Worm (Caenorhabditis elegans) whole organism, L4 larva: ENCODE measurements around the gene ttbk-8.2.

Experiments used
- D1046.2 ChIP-seq: fragments of 200-800 bp; sonication (Bioruptor generic); IDR thresholded peaks from 2 replicates; pipeline ENCODE4 v1.3.6; 2022; ENCODE audit warnings: missing genetic modification characterization, missing compliant biosample characterization
- F10B5.3 ChIP-seq: sonication (generic microtip); optimal IDR thresholded peaks from 2 replicates; lab custom pipeline; 2016; ENCODE audit warnings: mild to moderate bottlenecking, missing genetic modification characterization, missing compliant biosample characterization
- F26F4.8 ChIP-seq: fragments of 200-800 bp; sonication (Bioruptor generic); conservative IDR thresholded peaks from 2 replicates; pipeline ENCODE4 v1.3.6; 2022; ENCODE audit warnings: missing genetic modification characterization, missing compliant biosample characterization
- F49E8.2 ChIP-seq: sonication (generic microtip); optimal IDR thresholded peaks from 2 replicates; lab custom pipeline; 2016; ENCODE audit warnings: missing compliant biosample characterization, mild to moderate bottlenecking, missing genetic modification characterization, borderline replicate concordance
- R02D3.7 ChIP-seq: fragments of 150-350 bp; sonication (generic microtip); optimal IDR thresholded peaks from 3 replicates; lab custom pipeline; 2014; ENCODE audit warnings: missing biosample characterization, missing genetic modification characterization
- T20F7.1 ChIP-seq: fragments of 200-800 bp; sonication (Bioruptor generic); optimal IDR thresholded peaks from 2 replicates; lab custom pipeline; 2018; ENCODE audit warnings: mild to moderate bottlenecking, missing genetic modification characterization, missing compliant biosample characterization
- Y105C5A.15 ChIP-seq: fragments of 200-800 bp; sonication (Bioruptor generic); IDR thresholded peaks from 2 replicates; pipeline ENCODE4 v1.3.6; 2022; ENCODE audit warnings: missing genetic modification characterization, missing compliant biosample characterization
- Y48G9A.11 ChIP-seq: fragments of 200-800 bp; sonication (Bioruptor generic); IDR thresholded peaks from 2 replicates; pipeline ENCODE4 v1.3.6; 2022; ENCODE audit warnings: missing genetic modification reagents, missing genetic modification characterization, missing compliant biosample characterization
- Y75B8A.6 ChIP-seq: fragments of 200-800 bp; sonication (Bioruptor generic); IDR thresholded peaks from 2 replicates; pipeline ENCODE4 v1.3.6; 2022; ENCODE audit warnings: missing genetic modification reagents, missing genetic modification characterization, missing compliant biosample characterization
- ZK337.2 ChIP-seq: fragments of 200-800 bp; sonication (Bioruptor generic); IDR thresholded peaks from 2 replicates; pipeline ENCODE4 v1.3.6; 2022; ENCODE audit warnings: missing genetic modification reagents, missing genetic modification characterization, missing compliant biosample characterization
- ZK546.5 ChIP-seq, 2 experiments: sonication (generic microtip); optimal IDR thresholded peaks; 2 replicates each; lab custom pipeline; 2017; ENCODE audit warnings: missing biosample characterization in 2 of 2, missing genetic modification characterization in 2 of 2
- ama-1 ChIP-seq: fragments of 150-350 bp; optimal IDR thresholded peaks from 2 replicates; lab custom pipeline; 2014; ENCODE audit warnings: inconsistent platforms, mixed read lengths
- ceh-28 ChIP-seq: fragments of 150-350 bp; optimal IDR thresholded peaks from 2 replicates; lab custom pipeline; 2014; ENCODE audit warnings: missing biosample characterization, missing genetic modification reagents, missing genetic modification characterization
- ceh-62 ChIP-seq: sonication (generic microtip); optimal IDR thresholded peaks from 2 replicates; lab custom pipeline; 2017; ENCODE audit warnings: missing biosample characterization, missing genetic modification characterization
- ceh-82 ChIP-seq: sonication (generic microtip); optimal IDR thresholded peaks from 2 replicates; lab custom pipeline; 2017; ENCODE audit warnings: missing biosample characterization, missing genetic modification characterization
- cey-2 ChIP-seq: sonication (generic microtip); optimal IDR thresholded peaks from 3 replicates; lab custom pipeline; 2017; ENCODE audit warnings: missing genetic modification characterization, mild to moderate bottlenecking, missing compliant biosample characterization, antibody characterized with exemption, borderline replicate concordance; ENCODE audit not compliant: insufficient read depth
- ctbp-1 ChIP-seq: fragments of 200-800 bp; sonication (Bioruptor generic); IDR thresholded peaks from 2 replicates; pipeline ENCODE4 v1.3.6; 2022; ENCODE audit warnings: missing genetic modification reagents, missing genetic modification characterization, missing compliant biosample characterization
- daf-12 ChIP-seq: fragments of 150-350 bp; optimal IDR thresholded peaks from 2 replicates; lab custom pipeline; 2014; ENCODE audit warnings: missing biosample characterization, missing genetic modification reagents, missing genetic modification characterization
- daf-16 ChIP-seq, 3 experiments: sonication (generic microtip); optimal IDR thresholded peaks; 2 replicates each; lab custom pipeline; 2016 to 2017; ENCODE audit warnings: missing genetic modification characterization in 3 of 3, missing genetic modification reagents in 3 of 3, mild to moderate bottlenecking in 2 of 3, missing compliant biosample characterization in 2 of 3, missing biosample characterization in 1 of 3, moderate library complexity in 1 of 3
- daf-8 ChIP-seq: fragments of 200-800 bp; sonication (Bioruptor generic); IDR thresholded peaks from 2 replicates; pipeline ENCODE4 v1.3.6; 2022; ENCODE audit warnings: missing genetic modification characterization, missing compliant biosample characterization
- fos-1 ChIP-seq: fragments of 150-350 bp; optimal IDR thresholded peaks from 2 replicates; lab custom pipeline; 2014; ENCODE audit warnings: missing biosample characterization, missing genetic modification characterization
- hif-1 ChIP-seq, 2 experiments: sonication (generic microtip); optimal IDR thresholded peaks; 2 replicates each; lab custom pipeline; 2016 to 2017; ENCODE audit warnings: missing compliant biosample characterization in 2 of 2, missing genetic modification characterization in 2 of 2, missing genetic modification reagents in 2 of 2, missing genotype in 2 of 2, mild to moderate bottlenecking in 1 of 2
- hlh-11 ChIP-seq: fragments of 200-800 bp; sonication (Bioruptor generic); optimal IDR thresholded peaks from 2 replicates; lab custom pipeline; 2018; ENCODE audit warnings: mild to moderate bottlenecking, missing genetic modification characterization, missing compliant biosample characterization
- lin-1 ChIP-seq: fragments of 200-800 bp; sonication (Bioruptor generic); IDR thresholded peaks from 2 replicates; pipeline ENCODE4 v1.3.6; 2022; ENCODE audit warnings: missing genetic modification reagents, missing genetic modification characterization, missing compliant biosample characterization
- lin-13 ChIP-seq: fragments of 150-350 bp; optimal IDR thresholded peaks from 2 replicates; lab custom pipeline; 2014; ENCODE audit warnings: missing biosample characterization, missing genetic modification reagents, missing genetic modification characterization
- lin-39 ChIP-seq: fragments of 150-350 bp; optimal IDR thresholded peaks from 2 replicates; lab custom pipeline; 2014; ENCODE audit warnings: missing biosample characterization, missing genetic modification reagents, missing genetic modification characterization
- lsy-2 ChIP-seq, 2 experiments: fragments of 150-350 bp in 1 of 2; sonication (generic microtip) in 1 of 2; optimal IDR thresholded peaks; 2 replicates each; lab custom pipeline; 2014 to 2017; ENCODE audit warnings: missing biosample characterization in 2 of 2, missing genetic modification characterization in 2 of 2
- madf-5 ChIP-seq, 2 experiments: fragments of 200-800 bp; sonication (Bioruptor generic); IDR thresholded peaks; 2 replicates each; pipeline ENCODE4 v1.3.6; 2022; ENCODE audit warnings: missing compliant biosample characterization in 2 of 2, missing genetic modification characterization in 2 of 2
- madf-9 ChIP-seq: fragments of 200-800 bp; sonication (Bioruptor generic); conservative IDR thresholded peaks from 2 replicates; pipeline ENCODE4 v1.3.6; 2022; ENCODE audit warnings: missing genetic modification reagents, missing genetic modification characterization, missing compliant biosample characterization
- mdl-1 ChIP-seq, 2 experiments: fragments of 150-350 bp in 1 of 2; sonication (generic microtip) in 1 of 2; optimal IDR thresholded peaks; 2 replicates each; lab custom pipeline; 2014 to 2017; ENCODE audit warnings: missing biosample characterization in 2 of 2, missing genetic modification characterization in 2 of 2
- mep-1 ChIP-seq: fragments of 150-350 bp; sonication (generic microtip); optimal IDR thresholded peaks from 3 replicates; lab custom pipeline; 2014; ENCODE audit warnings: missing biosample characterization, missing genetic modification characterization
- mes-2 ChIP-seq: sonication (generic microtip); optimal IDR thresholded peaks from 2 replicates; lab custom pipeline; 2016; ENCODE audit warnings: missing genotype, mild to moderate bottlenecking, missing genetic modification characterization, missing compliant biosample characterization; ENCODE audit not compliant: poor library complexity, severe bottlenecking
- mxl-2 ChIP-seq: fragments of 200-800 bp; sonication (Bioruptor generic); conservative IDR thresholded peaks from 2 replicates; pipeline ENCODE4 v1.3.6; 2022; ENCODE audit warnings: missing genetic modification reagents, missing genetic modification characterization, missing compliant biosample characterization
- mxl-3 ChIP-seq: fragments of 200-800 bp; sonication (Bioruptor generic); optimal IDR thresholded peaks from 2 replicates; lab custom pipeline; 2018; ENCODE audit warnings: mild to moderate bottlenecking, missing genetic modification characterization, missing compliant biosample characterization
- nhr-10 ChIP-seq: fragments of 150-350 bp; optimal IDR thresholded peaks from 2 replicates; lab custom pipeline; 2014; ENCODE audit warnings: missing biosample characterization, missing genetic modification characterization
- nhr-102 ChIP-seq: sonication (generic microtip); optimal IDR thresholded peaks from 2 replicates; lab custom pipeline; 2016; ENCODE audit warnings: mild to moderate bottlenecking, missing genetic modification characterization, moderate library complexity, missing compliant biosample characterization
- nhr-111 ChIP-seq: fragments of 200-800 bp; sonication (Bioruptor generic); optimal IDR thresholded peaks from 2 replicates; lab custom pipeline; 2018; ENCODE audit warnings: mild to moderate bottlenecking, missing genetic modification characterization, missing compliant biosample characterization
- nhr-237 ChIP-seq: sonication (generic microtip); optimal IDR thresholded peaks from 2 replicates; lab custom pipeline; 2017; ENCODE audit warnings: missing biosample characterization, missing genetic modification characterization
- nhr-25 ChIP-seq: sonication (generic microtip); optimal IDR thresholded peaks from 2 replicates; lab custom pipeline; 2017; ENCODE audit warnings: missing genetic modification characterization, mild to moderate bottlenecking, missing compliant biosample characterization, antibody characterized with exemption, moderate library complexity, borderline replicate concordance; ENCODE audit not compliant: insufficient read depth
- nhr-28 ChIP-seq: fragments of 150-350 bp; optimal IDR thresholded peaks from 2 replicates; lab custom pipeline; 2014; ENCODE audit warnings: missing biosample characterization, missing genetic modification characterization
- nhr-6 ChIP-seq: fragments of 150-350 bp; optimal IDR thresholded peaks from 2 replicates; lab custom pipeline; 2014; ENCODE audit warnings: missing biosample characterization, missing genetic modification characterization
- nhr-76 ChIP-seq: fragments of 150-350 bp; optimal IDR thresholded peaks from 2 replicates; lab custom pipeline; 2014; ENCODE audit warnings: missing biosample characterization, missing genetic modification characterization
- php-3 ChIP-seq: fragments of 200-800 bp; sonication (Bioruptor generic); IDR thresholded peaks from 2 replicates; pipeline ENCODE4 v1.3.6; 2022; ENCODE audit warnings: missing genetic modification reagents, missing genetic modification characterization, missing compliant biosample characterization
- rbr-2 ChIP-seq: sonication (generic microtip); optimal IDR thresholded peaks from 2 replicates; lab custom pipeline; 2016; ENCODE audit warnings: missing genotype, missing genetic modification characterization, missing compliant biosample characterization
- sdz-12 ChIP-seq: fragments of 200-800 bp; sonication (Bioruptor generic); optimal IDR thresholded peaks from 2 replicates; lab custom pipeline; 2018; ENCODE audit warnings: mild to moderate bottlenecking, missing genetic modification characterization, missing compliant biosample characterization
- set-16 ChIP-seq: fragments of 200-800 bp; sonication (Bioruptor generic); IDR thresholded peaks from 2 replicates; pipeline ENCODE4 v1.3.6; 2022; ENCODE audit warnings: missing genetic modification reagents, missing genetic modification characterization, missing compliant biosample characterization
- snpc-1.2 ChIP-seq: fragments of 200-800 bp; sonication (Bioruptor generic); IDR thresholded peaks from 2 replicates; pipeline ENCODE4 v1.3.6; 2022; ENCODE audit warnings: missing genetic modification reagents, missing genetic modification characterization, missing compliant biosample characterization
- tag-97 ChIP-seq: fragments of 200-800 bp; sonication (Bioruptor generic); IDR thresholded peaks from 2 replicates; pipeline ENCODE4 v1.3.6; 2022; ENCODE audit warnings: missing genetic modification characterization, missing compliant biosample characterization
- tra-1 ChIP-seq: fragments of 200-800 bp; sonication (Bioruptor generic); IDR thresholded peaks from 2 replicates; pipeline ENCODE4 v1.3.6; 2022; ENCODE audit warnings: missing genetic modification reagents, missing genetic modification characterization, missing compliant biosample characterization
- unc-130 ChIP-seq: sonication (generic microtip); optimal IDR thresholded peaks from 2 replicates; lab custom pipeline; 2016; ENCODE audit warnings: missing genetic modification reagents, missing genetic modification characterization, missing compliant biosample characterization
- unc-39 ChIP-seq: sonication (generic microtip); optimal IDR thresholded peaks from 2 replicates; lab custom pipeline; 2017; ENCODE audit warnings: missing biosample characterization, missing genetic modification characterization

The ttbk-8.2 gene

ce11 chrIV:5603321-5603720 is 28.4 kb upstream of the ttbk-8.2 start (continued):
- TF ChIP-seq daf-8 (GFP tag; lab: Robert Waterston, UW) = no peak
- no peak for TF ChIP-seq D1046.2
- TF ChIP-seq mxl-2 (GFP tag; lab: Robert Waterston, UW) = no peak
- no peak for TF ChIP-seq lin-13
- TF ChIP-seq nhr-111 = no peak
- TF ChIP-seq daf-12 = no peak
- no peak for TF ChIP-seq Y75B8A.6 (GFP tag; lab: Robert Waterston, UW)
- TF ChIP-seq T20F7.1 (GFP tag; lab: Kevin White, UChicago) = no peak
- no peak for TF ChIP-seq madf-5 (GFP tag; IDR thresholded peaks at IDR 0.05; lab: Robert Waterston, UW)
- 0 out of 2 replicates have a peak, but pooled peaks have one; percentile 57 for TF ChIP-seq snpc-1.2 (GFP tag; lab: Robert Waterston, UW)
- no peak for TF ChIP-seq mdl-1 (tag; optimal IDR thresholded peaks at IDR 0.05; lab: Kevin White, UChicago)
- TF ChIP-seq tag-97 = no peak
- no peak for TF ChIP-seq nhr-28 (tag; lab: Kevin White, UChicago)
- no peak for TF ChIP-seq madf-9 (GFP tag; lab: Robert Waterston, UW)
- TF ChIP-seq nhr-25 = no peak
- no peak for TF ChIP-seq hif-1 (tag; optimal IDR thresholded peaks at IDR 0.05; lab: Kevin White, UChicago)
- TF ChIP-seq ctbp-1 (GFP tag; lab: Robert Waterston, UW) = no peak
- TF ChIP-seq nhr-10 (tag; lab: Kevin White, UChicago) = no peak
- TF ChIP-seq ceh-62 (tag; lab: Kevin White, UChicago) = no peak
- no peak for TF ChIP-seq ZK546.5 (tag; optimal IDR thresholded peaks at IDR 0.05; lab: Kevin White, UChicago)
- peak; percentile 27 for TF ChIP-seq mes-2 (tag; lab: Kevin White, UChicago)
- no peak for TF ChIP-seq nhr-102 (tag; lab: Kevin White, UChicago)
- TF ChIP-seq ZK337.2 (GFP tag; lab: Robert Waterston, UW) = no peak
- TF ChIP-seq hlh-11 = peak; percentile 5
- no peak for TF ChIP-seq fos-1
- peak; percentile 49 for TF ChIP-seq nhr-6 (tag; lab: Kevin White, UChicago)
- peak in 1 of 2 experiments; percentile 14 for TF ChIP-seq lsy-2 (tag; optimal IDR thresholded peaks at IDR 0.05; lab: Kevin White, UChicago)
- TF ChIP-seq daf-16 (GFP tag; optimal IDR thresholded peaks at IDR 0.05; lab: Kevin White, UChicago) = no peak
- peak; percentile 77 for TF ChIP-seq daf-16 (tag; optimal IDR thresholded peaks at IDR 0.05; lab: Kevin White, UChicago)
- no peak for TF ChIP-seq rbr-2 (tag; lab: Kevin White, UChicago)
- no peak for TF ChIP-seq lin-39 (tag; lab: Kevin White, UChicago)
- no peak for TF ChIP-seq cey-2 (tag; lab: Kevin White, UChicago)
- no peak for TF ChIP-seq R02D3.7 (tag; lab: Kevin White, UChicago)
- TF ChIP-seq Y48G9A.11 = no peak
- TF ChIP-seq lin-1 (GFP tag; lab: Robert Waterston, UW) = no peak
- TF ChIP-seq tra-1 = no peak
- TF ChIP-seq ceh-82 (tag; lab: Kevin White, UChicago) = no peak
- TF ChIP-seq unc-39 (tag; lab: Kevin White, UChicago) = no peak
- TF ChIP-seq unc-130 (GFP tag; lab: Kevin White, UChicago) = no peak
- no peak for TF ChIP-seq mep-1 (tag; lab: Kevin White, UChicago)
- no peak for TF ChIP-seq php-3 (GFP tag; lab: Robert Waterston, UW)

ce11 chrIV:5604465-5604864 is 27.3 kb upstream of the ttbk-8.2 start:
- peak; percentile 83 to 97 for TF ChIP-seq hif-1 (tag; optimal IDR thresholded peaks at IDR 0.05; lab: Kevin White, UChicago)
- TF ChIP-seq nhr-76 = no peak
- TF ChIP-seq nhr-237 = no peak
- TF ChIP-seq mxl-2 (GFP tag; lab: Robert Waterston, UW) = no peak
- no peak for TF ChIP-seq F10B5.3
- peak; percentile 52 for TF ChIP-seq mxl-3
- TF ChIP-seq set-16 = 0 out of 2 replicates have a peak, but pooled peaks have one; percentile 5
- TF ChIP-seq nhr-111 = no peak
- TF ChIP-seq ceh-28 = no peak
- TF ChIP-seq sdz-12 (GFP tag; lab: Kevin White, UChicago) = no peak
- TF ChIP-seq D1046.2 = no peak
- peak; percentile 72 for TF ChIP-seq ama-1
- no peak for TF ChIP-seq F49E8.2 (tag; lab: Kevin White, UChicago)
- no peak for TF ChIP-seq Y105C5A.15 (GFP tag; lab: Robert Waterston, UW)
- no peak for TF ChIP-seq lin-1 (GFP tag; lab: Robert Waterston, UW)
- TF ChIP-seq madf-5 (GFP tag; IDR thresholded peaks at IDR 0.05; lab: Robert Waterston, UW) = no peak
- TF ChIP-seq tra-1 = no peak
- TF ChIP-seq snpc-1.2 (GFP tag; lab: Robert Waterston, UW) = no peak
- no peak for TF ChIP-seq F26F4.8 (GFP tag; lab: Robert Waterston, UW)
